Worm (Caenorhabditis elegans): ENCODE measurements around the gene lron-14.

DNA sequence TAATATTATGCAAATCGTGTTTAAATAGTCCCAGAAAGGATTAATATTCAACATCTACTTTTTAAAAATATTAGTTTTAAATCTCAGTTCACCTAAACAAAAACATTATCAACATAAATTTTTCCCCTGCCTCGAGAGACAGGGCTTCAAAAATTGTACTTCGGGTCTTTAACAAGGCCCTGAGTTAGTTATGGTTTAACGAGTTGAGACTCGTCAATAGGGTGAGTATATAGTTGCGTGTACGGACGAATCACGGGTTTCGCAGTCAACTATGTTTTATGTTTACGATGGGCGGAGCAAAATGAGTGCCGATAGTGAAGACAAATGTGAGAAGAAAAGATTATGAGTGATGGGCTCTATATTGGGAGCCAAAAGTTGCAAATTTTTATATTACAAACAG is 54.8 kb downstream of the lron-14 start:
- TF ChIP-seq fkh-10 (GFP tag; optimal IDR thresholded peaks at IDR 0.05) (no peak), eyg-1 (tag; optimal IDR thresholded peaks at IDR 0.05) (no peak), ceh-45 (GFP tag; IDR thresholded peaks at IDR 0.05) (no peak), pax-1 (tag; optimal IDR thresholded peaks at IDR 0.05) (no peak), ttx-3 (tag; optimal IDR thresholded peaks at IDR 0.05) (no peak), pha-2 (tag; optimal IDR thresholded peaks at IDR 0.05) (no peak)
